Worm (Caenorhabditis elegans) whole organism, late embryonic: Measurements from ENCODE around the gene C03H5.4.
A peak's percentile ranks its signal among the peaks of the same experiment; 100 is the strongest.

Source experiments
- C08G9.2 ChIP-seq: sonication (generic microtip); optimal IDR thresholded peaks from 2 replicates; lab custom pipeline; 2016; ENCODE audit warnings: mild to moderate bottlenecking, missing genetic modification characterization, moderate library complexity, missing compliant biosample characterization
- C38D4.7 ChIP-seq: fragments of 200-800 bp; sonication (Bioruptor generic); optimal IDR thresholded peaks from 2 replicates; lab custom pipeline; 2018; ENCODE audit warnings: mild to moderate bottlenecking, missing genetic modification characterization, moderate library complexity, missing compliant biosample characterization
- K09A11.1 ChIP-seq: sonication (generic microtip); optimal IDR thresholded peaks from 2 replicates; lab custom pipeline; 2017; ENCODE audit warnings: antibody characterized with exemption, mild to moderate bottlenecking, missing genetic modification characterization, missing compliant biosample characterization; ENCODE audit not compliant: insufficient read depth
- T23F11.4 ChIP-seq: fragments of 200-800 bp; sonication (Bioruptor generic); optimal IDR thresholded peaks from 2 replicates; lab custom pipeline; 2018; ENCODE audit warnings: mild to moderate bottlenecking, missing genetic modification characterization, missing compliant biosample characterization
- Y22D7AL.16 ChIP-seq: sonication (generic microtip); optimal IDR thresholded peaks from 2 replicates; lab custom pipeline; 2016; ENCODE audit warnings: missing genetic modification characterization, missing compliant biosample characterization
- ahr-1 ChIP-seq: sonication (generic microtip); optimal IDR thresholded peaks from 2 replicates; lab custom pipeline; 2016; ENCODE audit warnings: missing genetic modification characterization, missing compliant biosample characterization
- ama-1 ChIP-seq: fragments of 150-350 bp; optimal IDR thresholded peaks from 2 replicates; lab custom pipeline; 2014
- ceh-14 ChIP-seq: sonication (generic microtip); optimal IDR thresholded peaks from 2 replicates; lab custom pipeline; 2016; ENCODE audit warnings: missing genotype, missing genetic modification characterization, missing compliant biosample characterization
- ceh-18 ChIP-seq: sonication (generic microtip); optimal IDR thresholded peaks from 2 replicates; lab custom pipeline; 2016; ENCODE audit warnings: missing genetic modification characterization, missing compliant biosample characterization
- ceh-19 ChIP-seq: fragments of 200-800 bp; sonication (Bioruptor generic); optimal IDR thresholded peaks from 2 replicates; lab custom pipeline; 2018; ENCODE audit warnings: mild to moderate bottlenecking, missing genetic modification characterization, missing compliant biosample characterization
- ceh-31 ChIP-seq: sonication (generic microtip); optimal IDR thresholded peaks from 2 replicates; lab custom pipeline; 2016; ENCODE audit warnings: missing genetic modification characterization, missing compliant biosample characterization
- ceh-45 ChIP-seq: fragments of 200-800 bp; sonication (Bioruptor generic); IDR thresholded peaks from 2 replicates; pipeline ENCODE4 v1.3.6; 2022; ENCODE audit warnings: missing genetic modification reagents, missing genetic modification characterization, missing compliant biosample characterization
- ceh-48 ChIP-seq: sonication (generic microtip); optimal IDR thresholded peaks from 2 replicates; lab custom pipeline; 2016; ENCODE audit warnings: missing genetic modification characterization, inconsistent platforms, missing compliant biosample characterization
- che-1 ChIP-seq: sonication (generic microtip); optimal IDR thresholded peaks from 2 replicates; lab custom pipeline; 2016; ENCODE audit warnings: mild to moderate bottlenecking, missing genetic modification characterization, missing compliant biosample characterization
- dmd-4 ChIP-seq: sonication (generic microtip); optimal IDR thresholded peaks from 2 replicates; lab custom pipeline; 2016; ENCODE audit warnings: borderline replicate concordance, missing genetic modification characterization, missing compliant biosample characterization
- elt-2 ChIP-seq: sonication (generic microtip); optimal IDR thresholded peaks from 2 replicates; lab custom pipeline; 2016; ENCODE audit warnings: missing genetic modification reagents, missing genetic modification characterization, missing compliant biosample characterization
- elt-4 ChIP-seq: sonication (generic microtip); optimal IDR thresholded peaks from 2 replicates; lab custom pipeline; 2016; ENCODE audit warnings: missing genetic modification characterization, missing compliant biosample characterization
- eyg-1 ChIP-seq: sonication (generic microtip); optimal IDR thresholded peaks from 2 replicates; lab custom pipeline; 2016; ENCODE audit warnings: missing genotype, missing genetic modification characterization, missing compliant biosample characterization
- gmeb-2 ChIP-seq: sonication (generic microtip); optimal IDR thresholded peaks from 2 replicates; lab custom pipeline; 2016; ENCODE audit warnings: missing genetic modification characterization, inconsistent platforms, missing compliant biosample characterization
- hlh-15 ChIP-seq: sonication (generic microtip); optimal IDR thresholded peaks from 2 replicates; lab custom pipeline; 2016; ENCODE audit warnings: missing genetic modification characterization, missing compliant biosample characterization
- hlh-30 ChIP-seq: sonication (generic microtip); optimal IDR thresholded peaks from 2 replicates; lab custom pipeline; 2017; ENCODE audit warnings: antibody characterized with exemption, missing genetic modification characterization, missing compliant biosample characterization; ENCODE audit not compliant: insufficient read depth
- hlh-8 ChIP-seq: sonication (generic microtip); optimal IDR thresholded peaks from 2 replicates; lab custom pipeline; 2016; ENCODE audit warnings: missing genotype, missing genetic modification characterization, missing compliant biosample characterization
- lim-6 ChIP-seq: sonication (generic microtip); optimal IDR thresholded peaks from 2 replicates; lab custom pipeline; 2016; ENCODE audit warnings: missing genetic modification characterization, missing compliant biosample characterization
- nfya-1 ChIP-seq: sonication (generic microtip); optimal IDR thresholded peaks from 2 replicates; lab custom pipeline; 2017; ENCODE audit warnings: missing genetic modification characterization, mild to moderate bottlenecking, missing compliant biosample characterization, antibody characterized with exemption, moderate library complexity
- pat-9 ChIP-seq: fragments of 200-800 bp; sonication (Bioruptor generic); optimal IDR thresholded peaks from 2 replicates; lab custom pipeline; 2018; ENCODE audit warnings: mild to moderate bottlenecking, missing genetic modification characterization, moderate library complexity, missing compliant biosample characterization
- pqm-1 ChIP-seq: sonication (generic microtip); optimal IDR thresholded peaks from 2 replicates; lab custom pipeline; 2016; ENCODE audit warnings: missing genetic modification characterization, missing compliant biosample characterization
- rnt-1 ChIP-seq: sonication (generic microtip); optimal IDR thresholded peaks from 2 replicates; lab custom pipeline; 2016; ENCODE audit warnings: missing genetic modification characterization, missing compliant biosample characterization
- sdc-2 ChIP-seq: sonication (generic microtip); optimal IDR thresholded peaks from 2 replicates; lab custom pipeline; 2016; ENCODE audit warnings: missing genotype, missing genetic modification characterization, missing compliant biosample characterization
- tbx-2 ChIP-seq: sonication (generic microtip); optimal IDR thresholded peaks from 2 replicates; lab custom pipeline; 2016; ENCODE audit warnings: missing genetic modification characterization, missing compliant biosample characterization
- tbx-7 ChIP-seq: sonication (generic microtip); optimal IDR thresholded peaks from 2 replicates; lab custom pipeline; 2016; ENCODE audit warnings: missing genotype, missing genetic modification characterization, missing compliant biosample characterization
- ttx-3 ChIP-seq: sonication (generic microtip); optimal IDR thresholded peaks from 2 replicates; lab custom pipeline; 2016; ENCODE audit warnings: missing genetic modification reagents, missing genetic modification characterization, missing compliant biosample characterization
- unc-3 ChIP-seq, 2 experiments: fragments of 200-800 bp in 1 of 2; sonication (Bioruptor generic) in 1 of 2; sonication (generic microtip) in 1 of 2; conservative IDR thresholded peaks in 1 of 2; optimal IDR thresholded peaks in 1 of 2; 2 replicates each; pipeline versions ENCODE4 v1.3.6 to Lab custom; 2016 to 2022; ENCODE audit warnings: missing compliant biosample characterization in 2 of 2, missing genetic modification characterization in 2 of 2, missing genetic modification reagents in 1 of 2
- zip-5 ChIP-seq: sonication (generic microtip); optimal IDR thresholded peaks from 2 replicates; lab custom pipeline; 2016; ENCODE audit warnings: missing genetic modification characterization, missing compliant biosample characterization

The C03H5.4 gene

ce11 chrII:371549-371948 lies 3.5 kb upstream of the C03H5.4 start:
- TF ChIP-seq ceh-19 (GFP tag; lab: Kevin White, UChicago) (no peak), hlh-8 (tag; lab: Kevin White, UChicago) (no peak), ahr-1 (tag; lab: Kevin White, UChicago) (no peak), T23F11.4 (GFP tag; lab: Kevin White, UChicago) (no peak), sdc-2 (no peak), gmeb-2 (tag; lab: Kevin White, UChicago) (no peak), zip-5 (tag; lab: Kevin White, UChicago) (no peak), hlh-15 (no peak), unc-3 (GFP tag; conservative IDR thresholded peaks at IDR 0.05; lab: Robert Waterston, UW) (no peak), unc-3 (tag; optimal IDR thresholded peaks at IDR 0.05; lab: Kevin White, UChicago) (no peak), dmd-4 (tag; lab: Kevin White, UChicago) (no peak), tbx-2 (tag; lab: Kevin White, UChicago) (no peak), C38D4.7 (GFP tag; lab: Kevin White, UChicago) (no peak), ceh-45 (GFP tag; lab: Robert Waterston, UW) (no peak)

ce11 chrII:372235-372634 lies 2.8 kb upstream of the C03H5.4 start:
- TF ChIP-seq ceh-31 (tag; lab: Kevin White, UChicago) (no peak), nfya-1 (tag; lab: Kevin White, UChicago) (peak; percentile 69)

ce11 chrII:378351-378750 lies 3.3 kb downstream of the C03H5.4 start, which contains the start of gene C03H5.9:
TSS of gene C03H5.9 (plus strand) at chrII:378651.
- TF ChIP-seq ceh-18 (tag; lab: Kevin White, UChicago) (no peak), elt-4 (no peak), hlh-30 (tag; lab: Kevin White, UChicago) (no peak), hlh-8 (tag; lab: Kevin White, UChicago) (no peak), K09A11.1 (tag; lab: Kevin White, UChicago) (no peak), pat-9 (tag; lab: Kevin White, UChicago) (no peak), ttx-3 (tag; lab: Kevin White, UChicago) (no peak), ceh-48 (tag; lab: Kevin White, UChicago) (no peak), lim-6 (tag; lab: Kevin White, UChicago) (no peak), Y22D7AL.16 (no peak), tbx-2 (tag; lab: Kevin White, UChicago) (no peak), ama-1 (lab: Kevin White, UChicago) (no peak)

ce11 chrII:379935-380334 lies 4.9 kb downstream of the C03H5.4 start, which contains the start of gene C03H5.7:
TSS of gene C03H5.7 (plus strand) at chrII:380235.
- no peak for TF ChIP-seq ceh-14 (tag; lab: Kevin White, UChicago)

- no peak for TF ChIP-seq unc-3 (GFP tag; conservative IDR thresholded peaks at IDR 0.05; lab: Robert Waterston, UW)
- no peak for TF ChIP-seq unc-3 (tag; optimal IDR thresholded peaks at IDR 0.05; lab: Kevin White, UChicago)
- TF ChIP-seq che-1 (tag; lab: Kevin White, UChicago) = no peak
- TF ChIP-seq C08G9.2 (tag; lab: Kevin White, UChicago) = no peak
- no peak for TF ChIP-seq eyg-1 (tag; lab: Kevin White, UChicago)
- TF ChIP-seq rnt-1 = no peak
- no peak for TF ChIP-seq elt-4
- no peak for TF ChIP-seq nfya-1 (tag; lab: Kevin White, UChicago)
Measured at ce11 chrII:385258-385657, 10.2 kb downstream of the C03H5.4 start, which contains the start of gene C03H5.5. TSS of gene C03H5.5 (minus strand) at chrII:385358.

ce11 chrII:385957-386356 lies 10.9 kb downstream of the C03H5.4 start, which contains the start of gene C03H5.3:
TSS of gene C03H5.3 (plus strand) at chrII:386088.
- TF ChIP-seq tbx-7 (tag; lab: Kevin White, UChicago) (no peak), hlh-30 (tag; lab: Kevin White, UChicago) (no peak), ceh-45 (GFP tag; lab: Robert Waterston, UW) (no peak), pqm-1 (tag; lab: Kevin White, UChicago) (no peak), C38D4.7 (GFP tag; lab: Kevin White, UChicago) (no peak), zip-5 (tag; lab: Kevin White, UChicago) (no peak), elt-2 (no peak)
